Fruit fly (Drosophila melanogaster): ENCODE data around the gene CG4998.

DNA sequence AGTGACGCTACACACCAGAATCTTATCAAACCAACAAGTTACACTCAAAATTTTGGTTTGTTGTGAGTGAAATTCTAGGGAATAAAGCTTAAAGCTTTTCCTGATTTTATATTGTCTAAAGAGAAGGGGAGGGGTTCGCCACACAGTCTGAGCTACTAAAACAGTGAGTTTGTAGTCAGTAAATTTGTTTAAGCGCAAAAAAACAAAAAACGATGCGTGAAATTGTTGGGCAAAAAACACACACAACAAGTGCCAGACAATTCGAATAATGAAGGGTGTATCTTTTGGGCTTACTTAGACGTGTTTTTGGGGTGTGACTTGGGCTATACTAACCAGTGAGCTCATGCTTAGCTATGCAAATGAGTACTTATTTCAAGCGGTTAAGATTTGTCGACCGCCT, 21.0 kb downstream of the CG4998 start:
- TF ChIP-seq ey (GFP tag; optimal IDR thresholded peaks at IDR 0.05) (no peak), tai (GFP tag; optimal IDR thresholded peaks at IDR 0.05) (no peak), pan (optimal IDR thresholded peaks at IDR 0.05) (no peak), Hr78 (GFP tag; optimal IDR thresholded peaks at IDR 0.05) (no peak), usp (GFP tag; optimal IDR thresholded peaks at IDR 0.05) (no peak), Dfd (GFP tag; optimal IDR thresholded peaks at IDR 0.05) (no peak), dl (GFP tag; optimal IDR thresholded peaks at IDR 0.05; ENCODE audit: insufficient read depth in 1 of 2, partially characterized antibody in 2 of 2) (no peak), Myc (optimal IDR thresholded peaks at IDR 0.05) (no peak), Vsx2 (GFP tag; optimal IDR thresholded peaks at IDR 0.05; ENCODE audit: partially characterized antibody) (no peak), CG9705 (GFP tag; optimal IDR thresholded peaks at IDR 0.05) (no peak)

Data from whole organism, wandering third instar larva.